Worm (Caenorhabditis elegans): ENCODE results near the gene E02A10.3.
A peak's percentile ranks its signal among the peaks of the same experiment; 100 is the strongest.

Gene E02A10.3

ce11 chrV:12549604-12550003 is 29.8 kb upstream of the E02A10.3 start:
- TF ChIP-seq lir-3 (tag; optimal IDR thresholded peaks at IDR 0.05) (no peak), ceh-82 (tag; optimal IDR thresholded peaks at IDR 0.05) (no peak), ceh-20 (GFP tag; IDR thresholded peaks at IDR 0.05) (no peak), Y105C5A.15 (GFP tag; IDR thresholded peaks at IDR 0.05) (no peak), ctbp-1 (GFP tag; IDR thresholded peaks at IDR 0.05) (no peak), nhr-10 (tag; optimal IDR thresholded peaks at IDR 0.05) (no peak), nhr-237 (tag; optimal IDR thresholded peaks at IDR 0.05) (no peak), F10B5.3 (tag; optimal IDR thresholded peaks at IDR 0.05) (no peak), mxl-2 (GFP tag; conservative IDR thresholded peaks at IDR 0.05) (no peak), lim-7 (GFP tag; IDR thresholded peaks at IDR 0.05) (0 out of 2 replicates have a peak, but pooled peaks have one; percentile 20), spr-3 (GFP tag; optimal IDR thresholded peaks at IDR 0.05) (peak; percentile 18), nhr-6 (tag; optimal IDR thresholded peaks at IDR 0.05) (peak; percentile 29), zfp-3 (GFP tag; conservative IDR thresholded peaks at IDR 0.05) (no peak), F44E2.7 (GFP tag; IDR thresholded peaks at IDR 0.05) (no peak), daf-12 (tag; optimal IDR thresholded peaks at IDR 0.05) (no peak), ceh-44 (GFP tag; IDR thresholded peaks at IDR 0.05) (no peak), set-16 (GFP tag; IDR thresholded peaks at IDR 0.05) (no peak), vab-7 (GFP tag; IDR thresholded peaks at IDR 0.05) (no peak), skn-1 (tag; optimal IDR thresholded peaks at IDR 0.05) (no peak), ZK546.5 (tag; optimal IDR thresholded peaks at IDR 0.05) (no peak), daf-16 (GFP tag; optimal IDR thresholded peaks at IDR 0.05) (no peak), daf-16 (tag; optimal IDR thresholded peaks at IDR 0.05) (no peak), sdz-12 (GFP tag; optimal IDR thresholded peaks at IDR 0.05) (no peak), gei-8 (GFP tag; optimal IDR thresholded peaks at IDR 0.05) (no peak), nhr-42 (GFP tag; IDR thresholded peaks at IDR 0.05) (no peak), F49E8.2 (tag; optimal IDR thresholded peaks at IDR 0.05; ENCODE audit: borderline replicate concordance) (no peak), unc-62 (GFP tag; optimal IDR thresholded peaks at IDR 0.05 in 1 of 2) (peak in 1 of 2 experiments; percentile 39), unc-62 (tag; optimal IDR thresholded peaks at IDR 0.05) (no peak), nhr-77 (tag; optimal IDR thresholded peaks at IDR 0.05) (no peak), tra-1 (GFP tag; IDR thresholded peaks at IDR 0.05) (no peak), dpl-1 (GFP tag; optimal IDR thresholded peaks at IDR 0.05) (no peak), ztf-7 (tag; optimal IDR thresholded peaks at IDR 0.05) (no peak), cey-2 (tag; optimal IDR thresholded peaks at IDR 0.05; ENCODE audit: borderline replicate concordance, insufficient read depth) (no peak), fos-1 (tag; optimal IDR thresholded peaks at IDR 0.05) (no peak), nhr-11 (tag; optimal IDR thresholded peaks at IDR 0.05) (no peak), hlh-30 (tag; optimal IDR thresholded peaks at IDR 0.05; ENCODE audit: insufficient read depth) (no peak), hlh-11 (tag; optimal IDR thresholded peaks at IDR 0.05) (no peak), pqm-1 (tag; optimal IDR thresholded peaks at IDR 0.05) (no peak), ceh-28 (tag; optimal IDR thresholded peaks at IDR 0.05) (no peak), aha-1 (tag) (peak; percentile 68), ama-1 (optimal IDR thresholded peaks at IDR 0.05) (peak; percentile 71), nhr-111 (GFP tag; optimal IDR thresholded peaks at IDR 0.05) (no peak), madf-9 (GFP tag; conservative IDR thresholded peaks at IDR 0.05) (no peak), egl-43 (GFP tag; IDR thresholded peaks at IDR 0.05) (0 out of 2 replicates have a peak, but pooled peaks have one; percentile 26), ces-1 (GFP tag; optimal IDR thresholded peaks at IDR 0.05) (no peak), daf-19 (GFP tag; conservative IDR thresholded peaks at IDR 0.05) (no peak), egl-27 (tag; optimal IDR thresholded peaks at IDR 0.05) (no peak), T20F7.1 (GFP tag; optimal IDR thresholded peaks at IDR 0.05) (no peak), pha-4 (GFP tag; IDR thresholded peaks at IDR 0.05) (no peak), pha-4 (tag; optimal IDR thresholded peaks at IDR 0.05) (no peak), ceh-32 (tag; optimal IDR thresholded peaks at IDR 0.05; ENCODE audit: poor library complexity) (no peak)

Data from whole organism, L4 larva.